Worm (Caenorhabditis elegans) whole organism, midembryonic: ENCODE data around the gene T26H5.14.

Experiments used
- T22C8.4 ChIP-seq: fragments of 200-800 bp; sonication (Bioruptor generic); IDR thresholded peaks from 2 replicates; pipeline ENCODE4 v1.3.6; 2022; ENCODE audit warnings: missing genetic modification characterization, missing compliant biosample characterization
- cog-1 ChIP-seq: sonication (generic microtip); optimal IDR thresholded peaks from 2 replicates; lab custom pipeline; 2016; ENCODE audit warnings: missing genetic modification characterization, missing compliant biosample characterization
- flt-1 ChIP-seq: fragments of 200-800 bp; sonication (Bioruptor generic); IDR thresholded peaks from 2 replicates; pipeline ENCODE4 v1.3.6; 2022; ENCODE audit warnings: missing genetic modification characterization, missing compliant biosample characterization
- klf-2 ChIP-seq: fragments of 200-800 bp; sonication (Bioruptor generic); conservative IDR thresholded peaks from 2 replicates; pipeline ENCODE4 v1.3.6; 2022; ENCODE audit warnings: missing genetic modification reagents, missing genetic modification characterization, missing compliant biosample characterization

DNA sequence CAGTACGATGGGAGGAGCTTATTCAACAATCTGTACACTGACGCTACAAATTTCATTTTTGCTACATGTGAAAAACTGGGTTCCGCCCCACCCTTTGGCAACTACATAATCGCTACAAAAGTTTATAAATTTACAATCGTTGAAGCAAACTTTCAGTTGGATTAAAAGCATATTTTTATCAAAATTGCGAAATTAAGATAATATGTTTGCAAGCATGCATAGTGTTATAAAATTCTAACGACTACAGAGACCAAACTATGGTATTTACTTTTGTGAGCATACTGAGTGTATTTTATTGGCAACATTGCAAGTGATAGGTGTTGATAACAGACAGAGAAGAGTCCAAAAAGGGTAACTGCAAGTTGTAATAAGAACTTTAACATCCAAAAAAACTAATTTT, 29.6 kb downstream of the T26H5.14 start, which contains the start of gene C06B8.2:
- TF ChIP-seq klf-2 (GFP tag; lab: Robert Waterston, UW) (no peak), cog-1 (tag; lab: Kevin White, UChicago) (no peak), flt-1 (GFP tag; lab: Robert Waterston, UW) (no peak), T22C8.4 (GFP tag; lab: Robert Waterston, UW) (no peak)
